Fruit fly (Drosophila melanogaster) whole organism, embryonic: ENCODE measurements around the gene CG9514.

Source experiments
- ATbp ChIP-seq: fragments of 200-800 bp; sonication (Bioruptor generic); optimal IDR thresholded peaks from 2 replicates; lab custom pipeline; 2017; ENCODE audit warnings: missing biosample characterization, mild to moderate bottlenecking, missing genetic modification characterization, missing genetic modification reagents
- Adf1 ChIP-seq: fragments of 200-800 bp; sonication (Bioruptor generic); IDR thresholded peaks from 2 replicates; pipeline ENCODE4 v1.3.6; 2022; ENCODE audit warnings: missing biosample characterization, missing genetic modification characterization
- Awh ChIP-seq: fragments of 200-800 bp; sonication (Bioruptor generic); IDR thresholded peaks from 2 replicates; pipeline ENCODE4, ENCODE4 v1.3.6; 2022; ENCODE audit warnings: missing biosample characterization, missing genetic modification characterization
- Bteb2 ChIP-seq: fragments of 200-800 bp; sonication (Bioruptor generic); optimal IDR thresholded peaks from 2 replicates; lab custom pipeline; 2016; ENCODE audit warnings: missing biosample characterization, missing genetic modification characterization
- CG10274 ChIP-seq: fragments of 200-800 bp; sonication (Bioruptor generic); optimal IDR thresholded peaks from 3 replicates; lab custom pipeline; 2017; ENCODE audit warnings: missing biosample characterization, mild to moderate bottlenecking, missing genetic modification characterization
- CG10565 ChIP-seq: fragments of 200-800 bp; sonication (Bioruptor generic); optimal IDR thresholded peaks from 3 replicates; lab custom pipeline; 2016; ENCODE audit warnings: missing biosample characterization, mild to moderate bottlenecking, missing genetic modification characterization
- CG10654 ChIP-seq: fragments of 200-800 bp; sonication (Bioruptor generic); optimal IDR thresholded peaks from 2 replicates; lab custom pipeline; 2016; ENCODE audit warnings: missing biosample characterization, missing genetic modification characterization
- CG11093 ChIP-seq: fragments of 200-800 bp; sonication (Bioruptor generic); IDR thresholded peaks from 3 replicates; pipeline ENCODE4 v1.3.6; 2022; ENCODE audit warnings: missing biosample characterization, missing genetic modification characterization
- CG11560 ChIP-seq: fragments of 200-800 bp; sonication (Bioruptor generic); IDR thresholded peaks from 3 replicates; pipeline ENCODE4 v1.3.6; 2022; ENCODE audit warnings: missing biosample characterization, missing genetic modification characterization
- CG11695 ChIP-seq: fragments of 200-800 bp; sonication (Bioruptor generic); IDR thresholded peaks from 3 replicates; pipeline ENCODE4 v1.3.6; 2022; ENCODE audit warnings: missing biosample characterization, missing genetic modification characterization
- CG11696 ChIP-seq: fragments of 200-800 bp; sonication (Bioruptor generic); IDR thresholded peaks from 2 replicates; pipeline ENCODE4 v1.3.6; 2022; ENCODE audit warnings: missing biosample characterization, missing genetic modification characterization
- CG13424 ChIP-seq: fragments of 200-800 bp; sonication (Bioruptor generic); optimal IDR thresholded peaks from 2 replicates; lab custom pipeline; 2019; ENCODE audit warnings: missing biosample characterization, mild to moderate bottlenecking, missing genetic modification characterization, moderate library complexity
- CG14667 ChIP-seq: fragments of 200-800 bp; sonication (Bioruptor generic); IDR thresholded peaks from 2 replicates; pipeline ENCODE4 v1.3.6; 2022; ENCODE audit warnings: missing biosample characterization, missing genetic modification characterization
- CG14710 ChIP-seq: fragments of 200-800 bp; sonication (Bioruptor generic); optimal IDR thresholded peaks from 3 replicates; lab custom pipeline; 2019; ENCODE audit warnings: missing biosample characterization, mild to moderate bottlenecking, missing genetic modification characterization, moderate library complexity
- CG15601 ChIP-seq: fragments of 200-800 bp; sonication (Bioruptor generic); optimal IDR thresholded peaks from 3 replicates; lab custom pipeline; 2019; ENCODE audit warnings: missing biosample characterization, mild to moderate bottlenecking, missing genetic modification characterization, moderate library complexity
- CG2712 ChIP-seq: fragments of 200-800 bp; optimal IDR thresholded peaks from 3 replicates; lab custom pipeline; 2019; ENCODE audit warnings: missing biosample characterization, mild to moderate bottlenecking, missing genetic modification characterization, moderate library complexity
- CG30020 ChIP-seq: fragments of 200-800 bp; optimal IDR thresholded peaks from 2 replicates; lab custom pipeline; 2019; ENCODE audit warnings: missing biosample characterization, mild to moderate bottlenecking, missing genetic modification characterization, moderate library complexity
- CG34422 ChIP-seq: fragments of 200-800 bp; sonication (Bioruptor generic); IDR thresholded peaks from 3 replicates; pipeline ENCODE4 v1.3.6; 2022; ENCODE audit warnings: missing biosample characterization, missing genetic modification characterization
- CG3847 ChIP-seq: fragments of 200-800 bp; sonication (Bioruptor generic); IDR thresholded peaks from 2 replicates; pipeline ENCODE4 v1.3.6; 2022; ENCODE audit warnings: missing biosample characterization, missing genetic modification characterization
- CG4282 ChIP-seq: fragments of 200-800 bp; sonication (Bioruptor generic); optimal IDR thresholded peaks from 2 replicates; lab custom pipeline; 2016; ENCODE audit warnings: missing biosample characterization, missing genetic modification characterization
- CG4360 ChIP-seq: fragments of 200-800 bp; sonication (Bioruptor generic); IDR thresholded peaks from 2 replicates; pipeline ENCODE4 v1.3.6; 2022; ENCODE audit warnings: missing biosample characterization, missing genetic modification characterization
- CG4404 ChIP-seq: fragments of 200-800 bp; sonication (Bioruptor generic); IDR thresholded peaks from 2 replicates; pipeline ENCODE4 v1.3.6; 2022; ENCODE audit warnings: missing biosample characterization, missing genetic modification characterization
- CG6854 ChIP-seq: fragments of 200-800 bp; sonication (Bioruptor generic); optimal IDR thresholded peaks from 3 replicates; lab custom pipeline; 2017; ENCODE audit warnings: missing biosample characterization, mild to moderate bottlenecking, missing genetic modification characterization
- CG7963 ChIP-seq: fragments of 200-800 bp; sonication (Bioruptor generic); IDR thresholded peaks from 3 replicates; pipeline ENCODE4 v1.3.6; 2022; ENCODE audit warnings: missing biosample characterization, missing genetic modification characterization; ENCODE audit not compliant: partially characterized antibody
- CG8765 ChIP-seq: fragments of 200-800 bp; sonication (Bioruptor generic); IDR thresholded peaks from 2 replicates; pipeline ENCODE4 v1.3.6; 2022; ENCODE audit warnings: missing biosample characterization, missing genetic modification characterization
- CG9609 ChIP-seq: fragments of 200-800 bp; sonication (Bioruptor generic); optimal IDR thresholded peaks from 3 replicates; lab custom pipeline; 2016; ENCODE audit warnings: missing biosample characterization, missing genetic modification characterization
- D ChIP-seq, 2 experiments: fragments of 200-800 bp in 1 of 2; fragments of >200 bp in 1 of 2; sonication (Bioruptor generic) in 1 of 2; optimal IDR thresholded peaks; 2 replicates in 1 of 2; 3 replicates in 1 of 2; lab custom pipeline; 2017; ENCODE audit warnings: mild to moderate bottlenecking in 1 of 2, missing biosample characterization in 1 of 2, missing genetic modification characterization in 1 of 2, missing genetic modification reagents in 1 of 2
- Dref ChIP-seq: fragments of 200-800 bp; sonication (Bioruptor generic); IDR thresholded peaks from 2 replicates; pipeline ENCODE4 v1.3.6; 2022; ENCODE audit warnings: missing biosample characterization, missing genetic modification characterization
- HLH3B ChIP-seq: fragments of 200-800 bp; sonication (Bioruptor generic); IDR thresholded peaks from 2 replicates; pipeline ENCODE4 v1.3.6; 2022; ENCODE audit warnings: missing biosample characterization, missing genetic modification characterization
- HLH54F ChIP-seq: fragments of 200-800 bp; sonication (Bioruptor generic); optimal IDR thresholded peaks from 3 replicates; lab custom pipeline; 2016; ENCODE audit warnings: missing biosample characterization, missing genetic modification characterization
- MTF-1 ChIP-seq: fragments of 200-800 bp; sonication (Bioruptor generic); optimal IDR thresholded peaks from 2 replicates; lab custom pipeline; 2018; ENCODE audit warnings: missing biosample characterization, mild to moderate bottlenecking, missing genetic modification characterization, borderline replicate concordance
- Nf-YA ChIP-seq: fragments of 200-800 bp; sonication (Bioruptor generic); IDR thresholded peaks from 2 replicates; pipeline ENCODE4 v1.3.6; 2022; ENCODE audit warnings: missing biosample characterization, missing genetic modification characterization
- Ptx1 ChIP-seq: fragments of 200-800 bp; sonication (Bioruptor generic); IDR thresholded peaks from 2 replicates; pipeline ENCODE4 v1.3.6; 2022; ENCODE audit warnings: missing biosample characterization, missing genetic modification characterization
- Rfx ChIP-seq: fragments of 200-800 bp; sonication (Bioruptor generic); IDR thresholded peaks from 2 replicates; pipeline ENCODE4 v1.3.6; 2022; ENCODE audit warnings: missing biosample characterization, missing genetic modification characterization
- Sox102F ChIP-seq: fragments of 200-800 bp; sonication (Bioruptor generic); optimal IDR thresholded peaks from 2 replicates; lab custom pipeline; 2018; ENCODE audit warnings: missing biosample characterization, mild to moderate bottlenecking, missing genetic modification characterization, moderate library complexity
- TFAM ChIP-seq: fragments of 200-800 bp; sonication (Bioruptor generic); optimal IDR thresholded peaks from 2 replicates; lab custom pipeline; 2017; ENCODE audit warnings: missing biosample characterization, missing genetic modification characterization, inconsistent platforms
- gce ChIP-seq: fragments of 200-800 bp; sonication (Bioruptor generic); IDR thresholded peaks from 3 replicates; pipeline ENCODE4 v1.3.6; 2022; ENCODE audit warnings: missing biosample characterization, missing genetic modification characterization
- hb ChIP-seq: fragments of 200-800 bp; sonication (Bioruptor generic); IDR thresholded peaks from 3 replicates; pipeline ENCODE4 v1.3.6; 2022; ENCODE audit warnings: missing biosample characterization, missing genetic modification characterization; ENCODE audit not compliant: partially characterized antibody
- jigr1 ChIP-seq: fragments of 200-800 bp; sonication (Bioruptor generic); IDR thresholded peaks from 3 replicates; pipeline ENCODE4 v1.3.6; 2022; ENCODE audit warnings: missing biosample characterization, missing genetic modification characterization
- klu ChIP-seq: fragments of 200-800 bp; sonication (Bioruptor generic); IDR thresholded peaks from 2 replicates; pipeline ENCODE4 v1.3.6; 2022; ENCODE audit warnings: missing biosample characterization, missing genetic modification characterization
- mam ChIP-seq: fragments of 200-800 bp; sonication (Bioruptor generic); optimal IDR thresholded peaks from 3 replicates; lab custom pipeline; 2016; ENCODE audit warnings: missing biosample characterization, missing genetic modification characterization
- nmo ChIP-seq: fragments of 200-800 bp; sonication (Bioruptor generic); optimal IDR thresholded peaks from 2 replicates; lab custom pipeline; 2018; ENCODE audit warnings: missing biosample characterization, mild to moderate bottlenecking, missing genetic modification characterization, moderate library complexity
- pros ChIP-seq: fragments of 200-800 bp; sonication (Bioruptor generic); optimal IDR thresholded peaks from 3 replicates; lab custom pipeline; 2019; ENCODE audit warnings: missing biosample characterization, mild to moderate bottlenecking, missing genetic modification characterization, moderate library complexity
- ranshi ChIP-seq: fragments of 200-800 bp; sonication (Bioruptor generic); IDR thresholded peaks from 2 replicates; pipeline ENCODE4 v1.3.6; 2022; ENCODE audit warnings: missing biosample characterization, missing genetic modification characterization
- ro ChIP-seq: fragments of 200-800 bp; sonication (Bioruptor generic); IDR thresholded peaks from 2 replicates; pipeline ENCODE4 v1.3.6; 2022; ENCODE audit warnings: missing biosample characterization, missing genetic modification characterization
- scrt ChIP-seq: fragments of 200-800 bp; sonication (Bioruptor generic); optimal IDR thresholded peaks from 2 replicates; lab custom pipeline; 2018; ENCODE audit warnings: missing biosample characterization, mild to moderate bottlenecking, missing genetic modification characterization, moderate library complexity
- ssp ChIP-seq: fragments of 200-800 bp; sonication (Bioruptor generic); IDR thresholded peaks from 2 replicates; pipeline ENCODE4 v1.3.6; 2022; ENCODE audit warnings: missing biosample characterization, missing genetic modification characterization
- ttk ChIP-seq: fragments of 200-800 bp; sonication (Bioruptor generic); IDR thresholded peaks from 2 replicates; pipeline ENCODE4 v2.1.2; 2022; ENCODE audit warnings: missing biosample characterization, missing genetic modification characterization
- tx ChIP-seq: fragments of 200-800 bp; sonication (Bioruptor generic); optimal IDR thresholded peaks from 2 replicates; lab custom pipeline; 2016; ENCODE audit warnings: missing biosample characterization, missing genetic modification characterization
- zen ChIP-seq: fragments of 200-800 bp; sonication (Bioruptor generic); optimal IDR thresholded peaks from 3 replicates; lab custom pipeline; 2018; ENCODE audit warnings: missing biosample characterization, mild to moderate bottlenecking, missing genetic modification characterization, moderate library complexity

The CG9514 gene

DNA sequence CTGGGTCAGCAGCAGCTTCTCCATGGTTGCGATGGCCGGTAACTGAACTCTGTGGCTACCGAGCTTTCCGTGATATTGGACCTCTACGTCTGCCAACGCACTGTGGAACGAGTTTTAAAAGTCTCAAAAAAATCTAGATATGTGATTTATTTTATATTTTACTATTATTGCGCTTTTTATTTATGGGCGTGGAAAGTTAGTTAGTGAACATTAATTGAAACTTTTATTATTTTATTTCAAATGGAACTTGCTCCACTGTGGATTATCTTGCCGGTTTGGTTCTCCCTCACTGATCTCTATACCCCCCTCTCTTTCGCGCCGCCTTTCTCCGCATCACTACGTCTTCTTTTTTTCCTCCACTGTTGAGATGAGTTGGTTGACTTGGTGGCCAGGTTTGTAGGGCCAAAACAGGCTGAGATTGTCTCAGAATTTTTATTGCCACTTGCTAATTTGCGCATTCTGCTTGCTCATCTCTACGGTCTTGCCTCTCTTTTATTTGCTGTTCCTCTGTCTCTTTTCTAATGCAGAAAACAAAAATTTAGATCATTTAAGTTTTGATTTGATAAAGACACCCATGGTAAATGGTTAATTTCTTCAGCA is 47.8 kb downstream of the CG9514 start, which contains the start of gene CG9522 (continued):
- TF ChIP-seq CG11696 (peak; percentile 60; the same call in 1 of the 2 replicates), Rfx (GFP tag; lab: Robert Waterston, UW) (peak; percentile 76), CG10274 (GFP tag; lab: Kevin White, UChicago) (no peak), CG7963 (GFP tag; lab: Robert Waterston, UW) (no peak), ttk (peak; percentile 61; the same call in 1 of the 2 replicates), Awh (GFP tag; lab: Robert Waterston, UW) (peak; percentile 87), ranshi (GFP tag; lab: Robert Waterston, UW) (peak; percentile 60), Sox102F (peak; percentile 75), CG2712 (tag; lab: Kevin White, UChicago) (peak; percentile 75), jigr1 (GFP tag; lab: Robert Waterston, UW) (no peak), ro (GFP tag; lab: Robert Waterston, UW) (0 out of 2 replicates have a peak, but pooled peaks have one; percentile 33), CG3847 (peak; percentile 59), scrt (GFP tag; lab: Kevin White, UChicago) (peak; percentile 45), klu (GFP tag; lab: Robert Waterston, UW) (peak; percentile 53), CG4282 (GFP tag; lab: Kevin White, UChicago) (no peak), zen (peak; percentile 49), D (optimal IDR thresholded peaks at IDR 0.05; lab: Kevin White, UChicago) (no peak), D (GFP tag; optimal IDR thresholded peaks at IDR 0.05; lab: Kevin White, UChicago) (peak; percentile 77), Ptx1 (GFP tag; lab: Robert Waterston, UW) (peak; percentile 71), hb (GFP tag; lab: Robert Waterston, UW) (no peak), CG8765 (GFP tag; lab: Robert Waterston, UW) (peak; percentile 53; the same call in 1 of the 2 replicates), ATbp (GFP tag; lab: Kevin White, UChicago) (peak; percentile 82), CG34422 (GFP tag; lab: Robert Waterston, UW) (peak; percentile 62; the same call in 1 of the 3 replicates), HLH54F (GFP tag; lab: Kevin White, UChicago) (no peak), HLH3B (GFP tag; lab: Robert Waterston, UW) (peak; percentile 80), mam (GFP tag; lab: Kevin White, UChicago) (peak; percentile 27), CG11093 (peak; percentile 72), CG4360 (GFP tag; lab: Robert Waterston, UW) (0 out of 2 replicates have a peak, but pooled peaks have one; percentile 36), TFAM (no peak), gce (GFP tag; lab: Robert Waterston, UW) (peak; percentile 67; the same call in 2 of the 3 replicates), ssp (GFP tag; lab: Robert Waterston, UW) (peak; percentile 59), pros (no peak), CG4404 (GFP tag; lab: Robert Waterston, UW) (peak; percentile 49), CG11695 (peak; percentile 58; the same call in 2 of the 3 replicates), Dref (GFP tag; lab: Robert Waterston, UW) (no peak), CG30020 (tag; lab: Kevin White, UChicago) (no peak), MTF-1 (peak; percentile 50), CG6854 (GFP tag; lab: Kevin White, UChicago) (peak; percentile 55), CG10654 (GFP tag; lab: Kevin White, UChicago) (peak; percentile 40), CG10565 (GFP tag; lab: Kevin White, UChicago) (no peak), CG14667 (peak; percentile 31), CG9609 (GFP tag; lab: Kevin White, UChicago) (no peak), Bteb2 (GFP tag; lab: Kevin White, UChicago) (peak; percentile 19), Nf-YA (GFP tag; lab: Robert Waterston, UW) (peak; percentile 67; the same call in 1 of the 2 replicates), CG13424 (peak; percentile 77), nmo (peak; percentile 79), CG11560 (tag; lab: Robert Waterston, UW) (no peak), CG14710 (tag; lab: Kevin White, UChicago) (peak; percentile 67), Adf1 (GFP tag; lab: Robert Waterston, UW) (no peak), tx (peak; percentile 4), CG15601 (peak; percentile 74)
